Worm (Caenorhabditis elegans): ENCODE data around the gene srz-95.

ce11 chrV:16954766-16955165, 37.1 kb upstream of the srz-95 start, which contains the start of gene srh-206:
- no peak for TF ChIP-seq him-1 (tag; optimal IDR thresholded peaks at IDR 0.05)
- TF ChIP-seq W03F9.2 (tag; optimal IDR thresholded peaks at IDR 0.05) = no peak
- no peak for TF ChIP-seq dao-5 (tag; optimal IDR thresholded peaks at IDR 0.05)

All from whole organism, L4/young adult.